Fruit fly (Drosophila melanogaster): ENCODE data around the gene Or67a.

Or67a gene

dm6 chr3L:9509037-9509830 is 19.6 kb upstream of the Or67a start, which contains the start of gene CG3408 (continued):
- TF ChIP-seq Met (GFP tag; optimal IDR thresholded peaks at IDR 0.05): peak; percentile 4
- peak; percentile 15 for TF ChIP-seq Sox14 (GFP tag; optimal IDR thresholded peaks at IDR 0.05)
- TF ChIP-seq CG32006 (GFP tag; optimal IDR thresholded peaks at IDR 0.05): no peak
- peak; percentile 26 for TF ChIP-seq CG6276 (GFP tag; optimal IDR thresholded peaks at IDR 0.05)
- peak; percentile 14 for TF ChIP-seq CG9139 (GFP tag; optimal IDR thresholded peaks at IDR 0.05)
- no peak for TF ChIP-seq eg (GFP tag; IDR thresholded peaks at IDR 0.05)

dm6 chr3L:9511287-9512256 is 17.3 kb upstream of the Or67a start, which contains the start of gene RpS9:
Gene RpS9 (minus strand): TSS chr3L:9511531.
- TF ChIP-seq CG11294 (GFP tag; IDR thresholded peaks at IDR 0.05): no peak
- TF ChIP-seq Sox102F (GFP tag; optimal IDR thresholded peaks at IDR 0.05): peak; percentile 34
- peak in 1 of 2 experiments; percentile 13 for TF ChIP-seq salr (GFP tag; optimal IDR thresholded peaks at IDR 0.05)
- TF ChIP-seq ss (GFP tag; optimal IDR thresholded peaks at IDR 0.05): peak; percentile 56 to 61
- peak; percentile 83 for TF ChIP-seq CG6854 (GFP tag; optimal IDR thresholded peaks at IDR 0.05)
- no peak for TF ChIP-seq achi (GFP tag; optimal IDR thresholded peaks at IDR 0.05)
- TF ChIP-seq CG32006 (GFP tag; optimal IDR thresholded peaks at IDR 0.05): no peak
- TF ChIP-seq CG6276 (GFP tag; optimal IDR thresholded peaks at IDR 0.05): no peak
- peak; percentile 26 for TF ChIP-seq Met (GFP tag; optimal IDR thresholded peaks at IDR 0.05)
- TF ChIP-seq CG31627 (GFP tag; optimal IDR thresholded peaks at IDR 0.05): no peak
- peak; percentile 75 for TF ChIP-seq Eip78C (GFP tag)
- TF ChIP-seq acj6 (GFP tag; optimal IDR thresholded peaks at IDR 0.05): no peak
- TF ChIP-seq Smox (GFP tag; optimal IDR thresholded peaks at IDR 0.05): peak; percentile 21
- TF ChIP-seq CG9139 (GFP tag; optimal IDR thresholded peaks at IDR 0.05): no peak
- TF ChIP-seq OdsH (GFP tag; optimal IDR thresholded peaks at IDR 0.05): peak; percentile 8
- no peak for TF ChIP-seq Sox14 (GFP tag; optimal IDR thresholded peaks at IDR 0.05)
- TF ChIP-seq Gug (GFP tag; IDR thresholded peaks at IDR 0.05): no peak
- no peak for TF ChIP-seq Hr4 (GFP tag; optimal IDR thresholded peaks at IDR 0.05)
- TF ChIP-seq CG3919 (GFP tag; optimal IDR thresholded peaks at IDR 0.05): peak; percentile 49
- no peak for TF ChIP-seq Ets96B (tag; optimal IDR thresholded peaks at IDR 0.05)
- TF ChIP-seq eg (GFP tag; IDR thresholded peaks at IDR 0.05): peak; percentile 44; the same call in 1 of the 3 replicates
- no peak for TF ChIP-seq dac (GFP tag; optimal IDR thresholded peaks at IDR 0.05)
- no peak for TF ChIP-seq svp (GFP tag)
- peak; percentile 20 for TF ChIP-seq dsx (GFP tag; optimal IDR thresholded peaks at IDR 0.05; ENCODE audit: poor library complexity, severe bottlenecking)
- no peak for TF ChIP-seq CG10631 (GFP tag; optimal IDR thresholded peaks at IDR 0.05)
- TF ChIP-seq CG6792 (GFP tag; optimal IDR thresholded peaks at IDR 0.05): no peak
- no peak for TF ChIP-seq CG8319 (GFP tag; optimal IDR thresholded peaks at IDR 0.05)
- TF ChIP-seq fd59A (GFP tag; optimal IDR thresholded peaks at IDR 0.05): no peak
- TF ChIP-seq CG15336 (GFP tag; IDR thresholded peaks at IDR 0.05): peak; percentile 36; the same call in 1 of the 2 replicates
- peak; percentile 19 for TF ChIP-seq net (GFP tag; optimal IDR thresholded peaks at IDR 0.05)
- peak; percentile 1 for TF ChIP-seq CG3032 (tag; optimal IDR thresholded peaks at IDR 0.05)
- no peak for TF ChIP-seq CG8632 (GFP tag; optimal IDR thresholded peaks at IDR 0.05)
- peak; percentile 50 for TF ChIP-seq CG6808 (GFP tag; optimal IDR thresholded peaks at IDR 0.05)
- TF ChIP-seq Blimp-1 (GFP tag; optimal IDR thresholded peaks at IDR 0.05): no peak
- TF ChIP-seq CG34406 (GFP tag; optimal IDR thresholded peaks at IDR 0.05): no peak
- TF ChIP-seq CG1621 (tag; optimal IDR thresholded peaks at IDR 0.05): peak; percentile 30
- no peak for TF ChIP-seq cyc (GFP tag; optimal IDR thresholded peaks at IDR 0.05)
- no peak for TF ChIP-seq CG8119 (GFP tag; IDR thresholded peaks at IDR 0.05)
- no peak for TF ChIP-seq CG7368 (GFP tag; optimal IDR thresholded peaks at IDR 0.05)
- TF ChIP-seq lz (GFP tag; optimal IDR thresholded peaks at IDR 0.05): no peak
- no peak for TF ChIP-seq esn (GFP tag; optimal IDR thresholded peaks at IDR 0.05)
- no peak for TF ChIP-seq CG11762 (GFP tag; optimal IDR thresholded peaks at IDR 0.05; ENCODE audit: insufficient read depth)
- TF ChIP-seq Sox15 (GFP tag; optimal IDR thresholded peaks at IDR 0.05): no peak
- no peak for TF ChIP-seq fd85E (GFP tag; optimal IDR thresholded peaks at IDR 0.05)
- no peak for TF ChIP-seq vri (GFP tag; optimal IDR thresholded peaks at IDR 0.05)

Measured in whole organism, prepupa.